Fruit fly (Drosophila melanogaster) whole organism: ENCODE measurements around the gene CG32428.

Experiments used
- EcR ChIP-seq, 2 experiments: fragments of >200 bp; optimal IDR thresholded peaks; 2 replicates each; lab custom pipeline; 2017; ENCODE audit warnings: missing biosample characterization in 2 of 2, missing genetic modification characterization in 2 of 2, missing genetic modification reagents in 2 of 2
- pan ChIP-seq: fragments of >200 bp; optimal IDR thresholded peaks from 2 replicates; lab custom pipeline; 2017
- psq ChIP-seq: fragments of >200 bp; optimal IDR thresholded peaks from 2 replicates; lab custom pipeline; 2017

dm6 chr3L:20520687-20521169 is 47.2 kb upstream of the CG32428 start, which contains the start of the genes mTerf3 and CG5104:
- no peak for TF ChIP-seq psq
- TF ChIP-seq pan (lab: Kevin White, UChicago) = no peak
- TF ChIP-seq EcR (GFP tag; optimal IDR thresholded peaks at IDR 0.05; lab: Kevin White, UChicago) = no peak
